Fruit fly (Drosophila melanogaster) whole organism, wandering third instar larva: ENCODE measurements around the gene Spn.

Source experiments
- Abd-B ChIP-seq: fragments of >200 bp; optimal IDR thresholded peaks from 2 replicates; lab custom pipeline; 2017; ENCODE audit warnings: missing biosample characterization, missing genetic modification characterization
- CG32264 ChIP-seq: fragments of 200-800 bp; sonication (Bioruptor generic); optimal IDR thresholded peaks from 2 replicates; lab custom pipeline; 2016; ENCODE audit warnings: missing biosample characterization, missing genetic modification characterization
- CG9705 ChIP-seq: fragments of 200-800 bp; sonication (Bioruptor generic); optimal IDR thresholded peaks from 2 replicates; lab custom pipeline; 2018; ENCODE audit warnings: missing biosample characterization, mild to moderate bottlenecking, missing genetic modification characterization
- CrebA ChIP-seq: fragments of 200-800 bp; sonication (Bioruptor generic); optimal IDR thresholded peaks from 2 replicates; lab custom pipeline; 2016; ENCODE audit warnings: missing biosample characterization, mild to moderate bottlenecking, missing genetic modification characterization, borderline replicate concordance
- Dif ChIP-seq: fragments of 200-275, 200-300 bp; sonication (Bioruptor generic); optimal IDR thresholded peaks from 2 replicates; lab custom pipeline; 2018; ENCODE audit warnings: missing biosample characterization, missing genetic modification characterization; ENCODE audit not compliant: partially characterized antibody
- GATAd ChIP-seq: sonication (Bioruptor generic); optimal IDR thresholded peaks from 2 replicates; lab custom pipeline; 2016; ENCODE audit warnings: missing biosample characterization, missing genetic modification characterization
- Hnf4 ChIP-seq: fragments of 200-800 bp; sonication (Bioruptor generic); optimal IDR thresholded peaks from 2 replicates; lab custom pipeline; 2016; ENCODE audit warnings: missing biosample characterization, mild to moderate bottlenecking, missing genetic modification characterization
- Hr78 ChIP-seq: fragments of >200 bp; optimal IDR thresholded peaks from 2 replicates; lab custom pipeline; 2017; ENCODE audit warnings: missing biosample characterization, missing genetic modification characterization
- Hr83 ChIP-seq: fragments of 200-300 bp; sonication (Bioruptor generic); optimal IDR thresholded peaks from 2 replicates; lab custom pipeline; 2016; ENCODE audit warnings: missing biosample characterization, mild to moderate bottlenecking, missing genetic modification characterization, moderate library complexity; ENCODE audit not compliant: poor library complexity, severe bottlenecking
- Jra ChIP-seq: sonication (Bioruptor generic); optimal IDR thresholded peaks from 2 replicates; lab custom pipeline; 2016; ENCODE audit warnings: missing biosample characterization, missing genetic modification characterization
- Mio ChIP-seq: sonication (Bioruptor generic); optimal IDR thresholded peaks from 2 replicates; lab custom pipeline; 2016; ENCODE audit warnings: missing biosample characterization, missing genetic modification characterization
- Myc ChIP-seq: fragments of >200 bp; optimal IDR thresholded peaks from 2 replicates; lab custom pipeline; 2017
- N ChIP-seq: fragments of >200 bp; optimal IDR thresholded peaks from 2 replicates; lab custom pipeline; 2018; ENCODE audit warnings: missing biosample characterization, missing external identifiers, missing genetic modification characterization
- OdsH ChIP-seq: fragments of 200-800 bp; sonication (Bioruptor generic); optimal IDR thresholded peaks from 2 replicates; lab custom pipeline; 2016; ENCODE audit warnings: missing biosample characterization, mild to moderate bottlenecking, missing genetic modification characterization
- Rel ChIP-seq, 2 experiments: fragments of 200-800 bp; sonication (Bioruptor generic) in 1 of 2; optimal IDR thresholded peaks; 2 replicates in 1 of 2; 3 replicates in 1 of 2; lab custom pipeline; 2016 to 2019; ENCODE audit warnings: mild to moderate bottlenecking in 2 of 2, missing biosample characterization in 2 of 2, missing genetic modification characterization in 2 of 2, moderate library complexity in 1 of 2
- Vsx2 ChIP-seq: fragments of 200-300, 225-300 bp; sonication (Bioruptor generic); optimal IDR thresholded peaks from 2 replicates; lab custom pipeline; 2018; ENCODE audit warnings: missing biosample characterization, missing genetic modification characterization; ENCODE audit not compliant: partially characterized antibody
- br ChIP-seq: fragments of 200-800 bp; sonication (Bioruptor generic); optimal IDR thresholded peaks from 2 replicates; lab custom pipeline; 2016; ENCODE audit warnings: missing biosample characterization, missing genetic modification characterization
- brk ChIP-seq: fragments of 200-800 bp; sonication (Bioruptor generic); optimal IDR thresholded peaks from 2 replicates; lab custom pipeline; 2016; ENCODE audit warnings: missing biosample characterization, mild to moderate bottlenecking, missing genetic modification characterization
- dmrt93B ChIP-seq: fragments of 200-800 bp; sonication (Bioruptor generic); optimal IDR thresholded peaks from 2 replicates; lab custom pipeline; 2018; ENCODE audit warnings: missing biosample characterization, mild to moderate bottlenecking, missing genetic modification characterization
- dsf ChIP-seq: sonication (Bioruptor generic); optimal IDR thresholded peaks from 2 replicates; lab custom pipeline; 2016; ENCODE audit warnings: missing biosample characterization, missing genetic modification characterization, borderline replicate concordance
- ey ChIP-seq: fragments of 200-800 bp; sonication (Bioruptor generic); optimal IDR thresholded peaks from 2 replicates; lab custom pipeline; 2016; ENCODE audit warnings: missing biosample characterization, missing genetic modification characterization
- foxo ChIP-seq, 2 experiments: fragments of 200-800 bp; sonication (Bioruptor generic); optimal IDR thresholded peaks; 2 replicates in 1 of 2; 3 replicates in 1 of 2; lab custom pipeline; 2016 to 2017; ENCODE audit warnings: missing biosample characterization in 2 of 2, missing genetic modification characterization in 2 of 2
- fru ChIP-seq: fragments of 200-800 bp; sonication (Bioruptor generic); optimal IDR thresholded peaks from 3 replicates; lab custom pipeline; 2016; ENCODE audit warnings: missing biosample characterization, mild to moderate bottlenecking, missing genetic modification characterization
- h ChIP-seq: fragments of 200-800 bp; sonication (Bioruptor generic); optimal IDR thresholded peaks from 3 replicates; lab custom pipeline; 2016; ENCODE audit warnings: missing biosample characterization, mild to moderate bottlenecking, missing genetic modification characterization
- lola ChIP-seq: fragments of >200 bp; optimal IDR thresholded peaks from 2 replicates; lab custom pipeline; 2017; ENCODE audit warnings: missing biosample characterization, missing genetic modification characterization
- psq ChIP-seq: fragments of 200-800 bp; sonication (Bioruptor generic); optimal IDR thresholded peaks from 3 replicates; lab custom pipeline; 2017; ENCODE audit warnings: missing biosample characterization, mild to moderate bottlenecking, missing genetic modification characterization, moderate library complexity
- rgr ChIP-seq: fragments of 200-800 bp; sonication (Bioruptor generic); optimal IDR thresholded peaks from 3 replicates; lab custom pipeline; 2016; ENCODE audit warnings: missing biosample characterization, mild to moderate bottlenecking, missing genetic modification characterization
- sv ChIP-seq: fragments of 200-800 bp; sonication (Bioruptor generic); optimal IDR thresholded peaks from 3 replicates; lab custom pipeline; 2016; ENCODE audit warnings: missing biosample characterization, missing genetic modification characterization
- tai ChIP-seq: sonication (Bioruptor generic); optimal IDR thresholded peaks from 2 replicates; lab custom pipeline; 2016; ENCODE audit warnings: missing biosample characterization, missing genetic modification characterization
- usp ChIP-seq: fragments of >200 bp; optimal IDR thresholded peaks from 2 replicates; lab custom pipeline; 2017; ENCODE audit warnings: missing biosample characterization, missing genetic modification characterization
- woc ChIP-seq: sonication (Bioruptor generic); optimal IDR thresholded peaks from 2 replicates; lab custom pipeline; 2016; ENCODE audit warnings: missing biosample characterization, mild to moderate bottlenecking, missing genetic modification characterization

Spn gene

DNA sequence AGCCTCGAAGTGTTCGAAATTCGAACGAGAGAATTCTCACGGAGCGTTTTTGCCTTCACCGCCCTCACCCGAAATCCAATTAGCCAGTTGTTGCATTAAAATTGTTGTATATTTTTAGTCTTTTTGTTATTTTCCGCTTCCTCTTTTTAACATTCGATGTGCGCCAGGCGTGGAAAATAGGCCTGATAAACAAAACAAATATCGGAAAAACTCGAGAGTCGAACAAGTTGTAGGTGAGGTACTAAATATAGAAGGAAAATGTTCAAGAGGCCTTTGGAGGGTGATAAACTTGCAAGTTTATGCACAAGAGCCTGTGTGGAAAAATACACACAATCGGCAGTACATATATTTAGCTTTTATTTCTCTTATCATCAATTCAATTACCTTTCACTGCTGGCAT, 95.3 kb downstream of the Spn start:
- TF ChIP-seq woc (GFP tag; lab: Kevin White, UChicago) (no peak), h (GFP tag; lab: Kevin White, UChicago) (no peak), ey (GFP tag; lab: Kevin White, UChicago) (no peak), br (GFP tag; lab: Kevin White, UChicago) (no peak), Rel (GFP tag; optimal IDR thresholded peaks at IDR 0.05; lab: Kevin White, UChicago) (no peak), Rel (tag; optimal IDR thresholded peaks at IDR 0.05; lab: Kevin White, UChicago) (no peak), Mio (GFP tag; lab: Kevin White, UChicago) (no peak), N (GFP tag; lab: Kevin White, UChicago) (no peak), dmrt93B (no peak), dsf (no peak), Abd-B (GFP tag; lab: Kevin White, UChicago) (no peak), foxo (GFP tag; optimal IDR thresholded peaks at IDR 0.05; lab: Kevin White, UChicago) (no peak), Hnf4 (GFP tag; lab: Kevin White, UChicago) (no peak)

DNA sequence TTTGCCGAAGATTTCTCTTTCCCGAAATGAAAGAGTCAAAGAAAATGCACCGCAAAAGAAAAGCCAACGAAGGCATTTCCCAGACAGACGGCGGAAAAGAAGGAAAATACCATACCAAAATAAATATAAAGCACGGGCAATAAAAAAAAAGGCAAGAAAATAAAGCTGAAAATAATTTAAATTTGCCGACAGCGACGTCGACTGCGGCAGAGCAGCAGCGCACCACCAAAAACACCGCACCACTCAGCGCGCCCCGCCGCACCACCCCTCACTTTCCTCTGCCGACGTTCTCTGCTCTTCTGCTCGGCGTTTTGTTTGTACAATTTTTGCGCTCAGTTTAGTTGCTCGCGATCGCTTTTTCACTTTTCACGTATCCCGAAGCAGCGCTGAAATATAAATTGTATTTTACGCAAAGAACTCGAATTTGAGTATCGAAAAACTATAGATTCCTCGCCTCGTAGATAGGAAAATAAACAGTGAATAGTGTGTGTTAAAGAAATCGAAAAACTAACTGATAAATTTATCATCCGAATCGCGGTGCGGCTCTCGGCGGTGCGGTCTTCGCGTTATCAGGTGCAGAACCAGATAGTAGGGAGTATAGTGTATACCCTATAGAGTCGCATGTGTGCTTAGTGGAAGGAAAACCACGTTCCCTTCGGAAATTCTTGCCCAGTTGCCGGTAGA, 96.4 kb downstream of the Spn start:
- TF ChIP-seq CG32264 (GFP tag; lab: Kevin White, UChicago) (no peak), h (GFP tag; lab: Kevin White, UChicago) (no peak), Dif (peak; percentile 6), Hnf4 (GFP tag; lab: Kevin White, UChicago) (no peak), N (GFP tag; lab: Kevin White, UChicago) (no peak), CrebA (no peak), lola (no peak), fru (no peak), psq (peak; percentile 36), Mio (GFP tag; lab: Kevin White, UChicago) (no peak), rgr (GFP tag; lab: Kevin White, UChicago) (no peak), GATAd (GFP tag; lab: Kevin White, UChicago) (no peak)

DNA sequence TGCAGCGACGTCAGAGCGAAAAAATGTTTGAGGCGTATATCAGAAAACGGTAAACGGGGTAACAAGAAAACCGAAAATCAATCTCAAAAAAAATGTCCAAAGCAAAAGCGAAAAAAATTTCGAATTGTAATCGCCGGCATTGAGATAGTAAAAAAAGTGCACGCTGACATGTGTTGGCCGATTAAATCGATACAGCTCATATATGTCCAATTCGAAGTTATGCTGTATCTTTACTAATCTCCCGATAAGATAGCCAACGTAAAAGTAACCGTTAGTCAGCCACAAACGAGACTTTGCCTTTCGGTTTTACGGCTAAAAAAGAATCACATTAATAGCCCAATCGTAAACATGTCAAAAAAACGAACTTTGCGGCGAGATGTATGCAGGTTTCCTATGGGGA, 97.2 kb downstream of the Spn start:
- no peak for TF ChIP-seq Jra (GFP tag; lab: Kevin White, UChicago)
- no peak for TF ChIP-seq Vsx2 (GFP tag; lab: Kevin White, UChicago)
- no peak for TF ChIP-seq Hr83 (GFP tag; lab: Kevin White, UChicago)
- TF ChIP-seq Rel (GFP tag; optimal IDR thresholded peaks at IDR 0.05; lab: Kevin White, UChicago): no peak
- TF ChIP-seq Rel (tag; optimal IDR thresholded peaks at IDR 0.05; lab: Kevin White, UChicago): no peak
- TF ChIP-seq OdsH (GFP tag; lab: Kevin White, UChicago): no peak
- no peak for TF ChIP-seq CG9705 (GFP tag; lab: Kevin White, UChicago)
- TF ChIP-seq GATAd (GFP tag; lab: Kevin White, UChicago): no peak
- no peak for TF ChIP-seq Myc
- no peak for TF ChIP-seq Hnf4 (GFP tag; lab: Kevin White, UChicago)
- TF ChIP-seq tai (GFP tag; lab: Kevin White, UChicago): no peak
- no peak for TF ChIP-seq brk (GFP tag; lab: Kevin White, UChicago)
- no peak for TF ChIP-seq Hr78 (GFP tag; lab: Kevin White, UChicago)
- TF ChIP-seq sv (GFP tag; lab: Kevin White, UChicago): no peak
- TF ChIP-seq usp (GFP tag; lab: Kevin White, UChicago): no peak
- TF ChIP-seq, all 38 proteins: peak for 0
